Fruit fly (Drosophila melanogaster): ENCODE results near the gene CG13887.
A peak's percentile ranks its signal among the peaks of the same experiment; 100 is the strongest.

CG13887 gene

DNA sequence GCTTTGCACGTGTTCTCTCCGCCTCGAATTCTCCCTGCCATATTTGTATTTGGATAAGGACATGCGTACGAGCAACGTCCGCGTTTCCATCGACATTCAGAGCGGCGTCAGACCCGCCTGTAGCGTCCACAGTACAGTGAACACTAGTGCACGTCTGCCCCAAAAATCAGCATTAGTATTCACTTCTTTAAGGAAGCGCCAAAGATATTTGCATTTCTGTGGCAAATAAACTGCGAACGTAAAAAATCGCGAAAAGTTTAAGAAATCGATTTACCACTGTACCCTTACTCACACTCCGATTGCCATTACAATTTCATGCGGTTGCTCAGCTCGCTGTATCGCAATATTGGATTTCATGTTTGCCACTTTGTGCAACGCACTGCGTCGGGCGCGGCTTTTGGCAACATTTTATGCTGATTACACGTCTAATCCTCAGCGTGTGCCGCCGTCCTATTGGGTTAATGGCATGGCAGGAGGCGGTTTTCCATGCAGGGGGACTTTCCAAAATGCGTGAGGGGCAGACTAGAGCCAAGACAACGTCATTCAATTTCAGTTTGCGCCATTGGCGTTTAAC is 34.9 kb upstream of the CG13887 start (continued):
- TF ChIP-seq Eip93F (GFP tag; optimal IDR thresholded peaks at IDR 0.05) (peak; percentile 96), Lpt (GFP tag; optimal IDR thresholded peaks at IDR 0.05) (peak; percentile 91), CG31627 (GFP tag; optimal IDR thresholded peaks at IDR 0.05) (peak; percentile 99), CG6276 (GFP tag; optimal IDR thresholded peaks at IDR 0.05) (peak; percentile 84), topi (GFP tag; optimal IDR thresholded peaks at IDR 0.05) (peak; percentile 98), lz (GFP tag; optimal IDR thresholded peaks at IDR 0.05) (peak; percentile 99), Eip75B (GFP tag; optimal IDR thresholded peaks at IDR 0.05) (peak; percentile 96), CG7368 (GFP tag; optimal IDR thresholded peaks at IDR 0.05) (peak; percentile 97), fd85E (GFP tag; optimal IDR thresholded peaks at IDR 0.05) (peak; percentile 90), CG9139 (GFP tag; optimal IDR thresholded peaks at IDR 0.05) (peak; percentile 84), CG6792 (GFP tag; optimal IDR thresholded peaks at IDR 0.05) (peak; percentile 98), CG4318 (GFP tag; optimal IDR thresholded peaks at IDR 0.05) (peak; percentile 86), CG10669 (GFP tag; optimal IDR thresholded peaks at IDR 0.05) (peak; percentile 94), Hr39 (GFP tag; optimal IDR thresholded peaks at IDR 0.05) (peak; percentile 99), CG6854 (GFP tag; optimal IDR thresholded peaks at IDR 0.05) (peak; percentile 97), CG8119 (GFP tag; IDR thresholded peaks at IDR 0.05) (peak; percentile 95), CG11902 (GFP tag; optimal IDR thresholded peaks at IDR 0.05) (peak; percentile 97), Sox15 (GFP tag; optimal IDR thresholded peaks at IDR 0.05) (peak; percentile 96), fd59A (GFP tag; optimal IDR thresholded peaks at IDR 0.05) (peak; percentile 95), fkh (GFP tag; optimal IDR thresholded peaks at IDR 0.05) (peak; percentile 34)

DNA sequence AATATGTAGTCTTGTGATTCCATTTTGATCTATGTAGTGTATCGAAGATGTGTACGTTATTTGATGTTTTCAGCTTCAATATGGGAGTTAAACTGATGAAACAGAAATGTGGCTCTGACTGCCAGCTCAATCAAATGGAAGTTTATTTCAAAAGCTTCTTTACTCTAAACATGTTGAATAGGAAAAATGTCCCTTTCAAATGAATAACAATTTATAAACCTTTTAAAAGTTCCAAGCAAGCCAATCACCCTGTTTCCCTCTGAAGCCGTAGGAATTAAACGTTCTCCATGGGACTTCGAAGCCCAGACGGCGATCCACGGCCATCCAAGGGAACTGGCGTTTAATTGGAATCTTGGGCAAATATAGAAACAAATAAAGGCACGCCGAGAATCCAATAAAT is 33.7 kb upstream of the CG13887 start, which contains the start of gene CG13898:
Gene CG13898, minus strand, starts transcription at position 101 of the 400 bp plus-strand sequence.
- TF ChIP-seq Eip78C (GFP tag) (peak; percentile 64), net (GFP tag; optimal IDR thresholded peaks at IDR 0.05) (no peak)

DNA sequence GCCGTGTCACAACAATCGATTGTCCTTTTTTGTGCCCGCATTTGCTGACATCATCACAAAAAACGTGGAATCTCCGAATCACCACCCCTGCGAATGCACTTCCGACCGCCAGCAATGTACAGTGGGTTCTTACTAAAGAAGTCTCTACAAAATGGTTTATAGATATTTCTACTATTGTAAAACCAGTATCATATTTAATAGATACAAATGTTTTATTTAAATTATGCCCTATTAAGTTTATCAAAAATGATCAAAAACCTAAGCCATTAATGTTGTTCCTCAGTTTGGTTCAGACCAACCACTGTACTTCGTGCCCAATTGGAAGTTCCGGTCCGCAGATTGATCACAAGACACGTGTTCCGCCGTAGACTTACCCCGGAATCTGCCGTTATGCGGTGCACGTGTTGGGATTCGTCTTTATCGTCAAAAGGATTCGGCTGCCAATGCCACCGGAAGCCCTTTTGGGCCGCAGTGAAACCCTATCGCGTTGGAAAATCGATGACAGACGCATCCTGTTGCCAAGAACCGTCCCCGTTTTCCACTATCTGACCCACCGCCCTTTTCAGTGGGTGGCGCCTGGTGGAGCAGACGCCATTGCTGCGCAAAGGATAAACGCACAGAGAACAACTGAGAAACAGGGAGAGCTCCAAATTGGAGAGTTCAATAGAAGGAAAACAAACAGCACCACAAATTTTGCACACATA is 33.0 kb upstream of the CG13887 start:
- TF ChIP-seq dac (GFP tag; optimal IDR thresholded peaks at IDR 0.05) (no peak), OdsH (GFP tag; optimal IDR thresholded peaks at IDR 0.05) (peak; percentile 37), Hr39 (GFP tag; optimal IDR thresholded peaks at IDR 0.05) (peak; percentile 41), CG11294 (GFP tag; IDR thresholded peaks at IDR 0.05) (no peak), CG1621 (tag; optimal IDR thresholded peaks at IDR 0.05) (peak; percentile 31), Sox15 (GFP tag; optimal IDR thresholded peaks at IDR 0.05) (no peak), fd59A (GFP tag; optimal IDR thresholded peaks at IDR 0.05) (no peak), CG10631 (GFP tag; optimal IDR thresholded peaks at IDR 0.05) (peak; percentile 29), CG6163 (GFP tag; IDR thresholded peaks at IDR 0.05) (peak; percentile 62; the same call in 2 of the 3 replicates), CG32006 (GFP tag; optimal IDR thresholded peaks at IDR 0.05) (peak; percentile 33), Eip78C (GFP tag) (peak; percentile 80), salr (GFP tag; optimal IDR thresholded peaks at IDR 0.05) (no peak), CG11762 (GFP tag; optimal IDR thresholded peaks at IDR 0.05; ENCODE audit: insufficient read depth) (no peak), achi (GFP tag; optimal IDR thresholded peaks at IDR 0.05) (peak; percentile 37), CG4318 (GFP tag; optimal IDR thresholded peaks at IDR 0.05) (no peak), CG10669 (GFP tag; optimal IDR thresholded peaks at IDR 0.05) (peak; percentile 47), CG9139 (GFP tag; optimal IDR thresholded peaks at IDR 0.05) (no peak), eg (GFP tag; IDR thresholded peaks at IDR 0.05) (no peak), CG6792 (GFP tag; optimal IDR thresholded peaks at IDR 0.05) (peak; percentile 42), spab (GFP tag; optimal IDR thresholded peaks at IDR 0.05) (peak; percentile 23), topi (GFP tag; optimal IDR thresholded peaks at IDR 0.05) (peak; percentile 45), acj6 (GFP tag; optimal IDR thresholded peaks at IDR 0.05) (peak; percentile 52), Ets96B (tag; optimal IDR thresholded peaks at IDR 0.05) (peak; percentile 43), Hr4 (GFP tag; optimal IDR thresholded peaks at IDR 0.05) (peak; percentile 36), CG8319 (GFP tag; optimal IDR thresholded peaks at IDR 0.05) (no peak), vri (GFP tag; optimal IDR thresholded peaks at IDR 0.05) (peak; percentile 38), CG11902 (GFP tag; optimal IDR thresholded peaks at IDR 0.05) (no peak), CG8632 (GFP tag; optimal IDR thresholded peaks at IDR 0.05) (peak; percentile 18), Sox14 (GFP tag; optimal IDR thresholded peaks at IDR 0.05) (peak; percentile 42), svp (GFP tag) (peak; percentile 79), Lpt (GFP tag; optimal IDR thresholded peaks at IDR 0.05) (no peak), CG31627 (GFP tag; optimal IDR thresholded peaks at IDR 0.05) (peak; percentile 42), cyc (GFP tag; optimal IDR thresholded peaks at IDR 0.05) (no peak), CG6276 (GFP tag; optimal IDR thresholded peaks at IDR 0.05) (no peak), CG6808 (GFP tag; optimal IDR thresholded peaks at IDR 0.05) (peak; percentile 5)
